Worm (Caenorhabditis elegans): ENCODE data around the gene cubn-1.

- TF ChIP-seq ztf-4 (tag; optimal IDR thresholded peaks at IDR 0.05) = no peak
- no peak for TF ChIP-seq fkh-10 (GFP tag; optimal IDR thresholded peaks at IDR 0.05)
- TF ChIP-seq nhr-76 (tag; optimal IDR thresholded peaks at IDR 0.05) = no peak
- no peak for TF ChIP-seq aly-2 (tag; optimal IDR thresholded peaks at IDR 0.05)
- no peak for TF ChIP-seq mdl-1 (tag; optimal IDR thresholded peaks at IDR 0.05)
- TF ChIP-seq Y116A8C.19 (tag; optimal IDR thresholded peaks at IDR 0.05; ENCODE audit: borderline replicate concordance) = no peak
- no peak for TF ChIP-seq unc-30 (tag; optimal IDR thresholded peaks at IDR 0.05)
- no peak for TF ChIP-seq nhr-11 (tag; optimal IDR thresholded peaks at IDR 0.05)
Measured at ce11 chrV:12661619-12662018, 50.5 kb downstream of the cubn-1 start, which contains the start of gene W05B10.3.
